Worm (Caenorhabditis elegans): ENCODE measurements around the gene fip-7.
"Not testable (repeated sequence)": the region's sequence is repeated elsewhere in the genome, so short reads cannot be mapped to it uniquely, and the experiment has no call there.

DNA sequence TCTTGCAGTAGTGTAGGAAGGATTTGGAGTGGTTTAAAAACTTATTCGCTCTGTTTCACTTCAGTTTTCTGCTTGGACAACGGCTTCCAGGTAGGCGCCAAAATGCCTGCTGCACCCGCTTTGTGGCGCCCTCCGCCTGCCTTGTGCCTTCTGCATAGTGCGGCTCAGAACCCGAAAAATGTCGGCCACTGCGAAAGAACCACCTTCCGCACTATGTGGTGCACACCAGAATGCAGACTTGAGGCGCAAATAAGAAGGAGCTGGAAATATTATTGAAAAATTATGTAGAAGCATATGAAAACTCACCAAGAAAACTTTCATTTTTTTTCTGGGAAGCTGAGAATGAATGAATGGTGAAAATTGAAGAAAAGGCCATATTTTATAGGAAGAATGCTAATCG lies 2.9 kb upstream of the fip-7 start:
- not testable (repeated sequence) for TF ChIP-seq lim-7 (GFP tag; IDR thresholded peaks at IDR 0.05); hlh-30 (tag; optimal IDR thresholded peaks at IDR 0.05; ENCODE audit: insufficient read depth); ama-1 (optimal IDR thresholded peaks at IDR 0.05); pqm-1 (tag; optimal IDR thresholded peaks at IDR 0.05)
